Fruit fly (Drosophila melanogaster): ENCODE measurements around the gene CG3308.

Gene CG3308

dm6 chr3R:21263177-21263576 lies 10.4 kb downstream of the CG3308 start (continued):
- TF ChIP-seq CG6854 (GFP tag; optimal IDR thresholded peaks at IDR 0.05) (no peak), NC2β (GFP tag; optimal IDR thresholded peaks at IDR 0.05) (no peak), Hmr (GFP tag; optimal IDR thresholded peaks at IDR 0.05) (peak; percentile 43), CG2120 (GFP tag; optimal IDR thresholded peaks at IDR 0.05) (no peak), cato (GFP tag; optimal IDR thresholded peaks at IDR 0.05; ENCODE audit: borderline replicate concordance) (no peak), YL-1 (GFP tag; optimal IDR thresholded peaks at IDR 0.05) (no peak), Sin3A (optimal IDR thresholded peaks at IDR 0.05) (no peak), chinmo (GFP tag; IDR thresholded peaks at IDR 0.05; ENCODE audit: partially characterized antibody) (no peak), CG1529 (GFP tag; optimal IDR thresholded peaks at IDR 0.05) (peak; percentile 37), CG8359 (GFP tag; optimal IDR thresholded peaks at IDR 0.05; ENCODE audit: borderline replicate concordance) (no peak), B-H2 (GFP tag; optimal IDR thresholded peaks at IDR 0.05) (no peak), HHEX (GFP tag; optimal IDR thresholded peaks at IDR 0.05) (peak; percentile 57), CG12942 (GFP tag; optimal IDR thresholded peaks at IDR 0.05) (no peak), CG2889 (GFP tag; IDR thresholded peaks at IDR 0.05) (no peak), Optix (GFP tag; IDR thresholded peaks at IDR 0.05) (peak; percentile 61; the same call in 2 of the 3 replicates), CG14667 (GFP tag; IDR thresholded peaks at IDR 0.05) (no peak), twi (tag; optimal IDR thresholded peaks at IDR 0.05) (no peak), CG13775 (GFP tag; optimal IDR thresholded peaks at IDR 0.05) (peak; percentile 40), CG12104 (GFP tag; optimal IDR thresholded peaks at IDR 0.05) (no peak), CG17829 (tag; optimal IDR thresholded peaks at IDR 0.05) (peak; percentile 1), E2f2 (GFP tag; IDR thresholded peaks at IDR 0.05) (no peak), pita (GFP tag; optimal IDR thresholded peaks at IDR 0.05) (no peak), CG12769 (tag; optimal IDR thresholded peaks at IDR 0.05) (no peak), CG15514 (GFP tag; optimal IDR thresholded peaks at IDR 0.05) (peak; percentile 35), NK7.1 (GFP tag; optimal IDR thresholded peaks at IDR 0.05) (no peak), kay (GFP tag; optimal IDR thresholded peaks at IDR 0.05) (no peak), HLH4C (GFP tag; IDR thresholded peaks at IDR 0.05; ENCODE audit: partially characterized antibody) (no peak), bigmax (GFP tag; optimal IDR thresholded peaks at IDR 0.05) (no peak), amos (GFP tag; IDR thresholded peaks at IDR 0.05; ENCODE audit: partially characterized antibody) (no peak), ash1 (GFP tag; optimal IDR thresholded peaks at IDR 0.05) (no peak), phol (tag; optimal IDR thresholded peaks at IDR 0.05) (peak; percentile 75), CG9932 (GFP tag; IDR thresholded peaks at IDR 0.05) (no peak), al (GFP tag; IDR thresholded peaks at IDR 0.05) (no peak), CG11504 (tag; optimal IDR thresholded peaks at IDR 0.05) (no peak), mld (GFP tag; IDR thresholded peaks at IDR 0.05; ENCODE audit: partially characterized antibody) (no peak), CG10366 (GFP tag; IDR thresholded peaks at IDR 0.05) (no peak), Sox102F (GFP tag; optimal IDR thresholded peaks at IDR 0.05) (peak; percentile 30), hth (optimal IDR thresholded peaks at IDR 0.05) (no peak), vnd (GFP tag; IDR thresholded peaks at IDR 0.05; ENCODE audit: partially characterized antibody) (no peak), Hr39 (optimal IDR thresholded peaks at IDR 0.05) (no peak), Oli (tag; optimal IDR thresholded peaks at IDR 0.05) (no peak), ATbp (GFP tag; optimal IDR thresholded peaks at IDR 0.05) (peak; percentile 56), CG15479 (GFP tag; optimal IDR thresholded peaks at IDR 0.05) (no peak), dmrt99B (tag; optimal IDR thresholded peaks at IDR 0.05) (no peak), Atf6 (GFP tag; IDR thresholded peaks at IDR 0.05) (peak; percentile 56; the same call in 1 of the 2 replicates), cad (GFP tag; optimal IDR thresholded peaks at IDR 0.05) (no peak), ap (GFP tag; IDR thresholded peaks at IDR 0.05) (peak; percentile 38; the same call in 1 of the 2 replicates), sob (GFP tag; IDR thresholded peaks at IDR 0.05) (peak; percentile 66), CG2116 (GFP tag; optimal IDR thresholded peaks at IDR 0.05) (peak; percentile 33), CG3838 (GFP tag; optimal IDR thresholded peaks at IDR 0.05) (no peak), Dp (GFP tag; optimal IDR thresholded peaks at IDR 0.05) (no peak), Atf3 (GFP tag; optimal IDR thresholded peaks at IDR 0.05) (no peak)
